Fruit fly (Drosophila melanogaster) whole organism, embryonic: ENCODE data around the gene PpD6.

Experiments
- Blimp-1 ChIP-seq: fragments of 200-800 bp; sonication (Bioruptor generic); optimal IDR thresholded peaks from 3 replicates; lab custom pipeline; 2018; ENCODE audit warnings: missing biosample characterization, missing genetic modification characterization, mild to moderate bottlenecking, moderate library complexity, missing genetic modification reagents
- CG10431 ChIP-seq: fragments of 200-800 bp; sonication (Bioruptor generic); optimal IDR thresholded peaks from 3 replicates; lab custom pipeline; 2018; ENCODE audit warnings: missing biosample characterization, mild to moderate bottlenecking, missing genetic modification characterization
- CG10462 ChIP-seq: fragments of 200-800 bp; sonication (Bioruptor generic); optimal IDR thresholded peaks from 2 replicates; lab custom pipeline; 2016; ENCODE audit warnings: missing biosample characterization, missing genetic modification characterization
- CG11247 ChIP-seq: fragments of 200-800 bp; sonication (Bioruptor generic); IDR thresholded peaks from 2 replicates; pipeline ENCODE4 v1.3.6; 2022; ENCODE audit warnings: missing biosample characterization, missing genetic modification characterization
- CG11560 ChIP-seq: fragments of 200-800 bp; sonication (Bioruptor generic); IDR thresholded peaks from 3 replicates; pipeline ENCODE4 v1.3.6; 2022; ENCODE audit warnings: missing biosample characterization, missing genetic modification characterization
- CG12769 ChIP-seq: fragments of 200-800 bp; sonication (Bioruptor generic); optimal IDR thresholded peaks from 2 replicates; lab custom pipeline; 2019; ENCODE audit warnings: missing biosample characterization, mild to moderate bottlenecking, missing genetic modification characterization, moderate library complexity
- CG15073 ChIP-seq: fragments of 200-800 bp; sonication (Bioruptor generic); optimal IDR thresholded peaks from 2 replicates; lab custom pipeline; 2016; ENCODE audit warnings: missing biosample characterization, missing genetic modification characterization
- CG15269 ChIP-seq: fragments of 200-800 bp; sonication (Bioruptor generic); optimal IDR thresholded peaks from 2 replicates; lab custom pipeline; 2018; ENCODE audit warnings: missing biosample characterization, mild to moderate bottlenecking, missing genetic modification characterization, moderate library complexity
- CG1529 ChIP-seq: fragments of 200-800 bp; sonication (Bioruptor generic); optimal IDR thresholded peaks from 3 replicates; lab custom pipeline; 2018; ENCODE audit warnings: missing biosample characterization, missing genetic modification characterization
- CG15514 ChIP-seq: fragments of 200-800 bp; sonication (Bioruptor generic); optimal IDR thresholded peaks from 3 replicates; lab custom pipeline; 2017; ENCODE audit warnings: missing biosample characterization, missing genetic modification characterization, mild to moderate bottlenecking, moderate library complexity, missing genetic modification reagents
- CG17359 ChIP-seq: fragments of 200-800 bp; sonication (Bioruptor generic); optimal IDR thresholded peaks from 3 replicates; lab custom pipeline; 2018; ENCODE audit warnings: missing biosample characterization, mild to moderate bottlenecking, missing genetic modification characterization, moderate library complexity
- CG2116 ChIP-seq: fragments of 200-800 bp; sonication (Bioruptor generic); optimal IDR thresholded peaks from 3 replicates; lab custom pipeline; 2018; ENCODE audit warnings: missing biosample characterization, mild to moderate bottlenecking, missing genetic modification characterization
- CG2202 ChIP-seq: fragments of 200-800 bp; sonication (Bioruptor generic); optimal IDR thresholded peaks from 2 replicates; lab custom pipeline; 2018; ENCODE audit warnings: missing biosample characterization, mild to moderate bottlenecking, missing genetic modification characterization
- CG33557 ChIP-seq: fragments of 200-800 bp; sonication (Bioruptor generic); optimal IDR thresholded peaks from 2 replicates; lab custom pipeline; 2019; ENCODE audit warnings: missing biosample characterization, mild to moderate bottlenecking, missing genetic modification characterization, moderate library complexity
- CG4424 ChIP-seq: fragments of 200-800 bp; sonication (Bioruptor generic); optimal IDR thresholded peaks from 3 replicates; lab custom pipeline; 2016; ENCODE audit warnings: missing biosample characterization, missing genetic modification characterization
- CG4820 ChIP-seq: fragments of 200-800 bp; sonication (Bioruptor generic); optimal IDR thresholded peaks from 3 replicates; lab custom pipeline; 2016; ENCODE audit warnings: missing biosample characterization, missing genetic modification characterization
- CG6175 ChIP-seq: fragments of 200-800 bp; sonication (Bioruptor generic); IDR thresholded peaks from 3 replicates; pipeline ENCODE4 v1.3.6; 2022; ENCODE audit warnings: missing biosample characterization, missing genetic modification characterization
- CG6683 ChIP-seq: fragments of 200-800 bp; sonication (Bioruptor generic); optimal IDR thresholded peaks from 2 replicates; lab custom pipeline; 2017; ENCODE audit warnings: missing biosample characterization, mild to moderate bottlenecking, missing genetic modification characterization, missing genetic modification reagents
- CG6765 ChIP-seq: fragments of 200-800 bp; sonication (Bioruptor generic); optimal IDR thresholded peaks from 3 replicates; lab custom pipeline; 2017; ENCODE audit warnings: missing biosample characterization, mild to moderate bottlenecking, missing genetic modification characterization
- CG6854 ChIP-seq: fragments of 200-800 bp; sonication (Bioruptor generic); optimal IDR thresholded peaks from 3 replicates; lab custom pipeline; 2017; ENCODE audit warnings: missing biosample characterization, mild to moderate bottlenecking, missing genetic modification characterization
- CG7786 ChIP-seq: fragments of 200-800 bp; sonication (Bioruptor generic); optimal IDR thresholded peaks from 2 replicates; lab custom pipeline; 2016; ENCODE audit warnings: missing biosample characterization, missing genetic modification characterization
- CG9932 ChIP-seq: fragments of 200-800 bp; sonication (Bioruptor generic); IDR thresholded peaks from 2 replicates; pipeline ENCODE4 v1.3.6; 2022; ENCODE audit warnings: missing biosample characterization, missing genetic modification characterization
- CTCF ChIP-seq: fragments of 200-800 bp; sonication (Bioruptor generic); optimal IDR thresholded peaks from 2 replicates; lab custom pipeline; 2017; ENCODE audit warnings: missing biosample characterization, mild to moderate bottlenecking, missing genetic modification characterization, moderate library complexity
- Chrac-16 ChIP-seq: fragments of 200-800 bp; sonication (Bioruptor generic); optimal IDR thresholded peaks from 3 replicates; lab custom pipeline; 2016; ENCODE audit warnings: missing biosample characterization, missing genetic modification characterization
- CoRest ChIP-seq: fragments of 200-800 bp; sonication (Bioruptor generic); optimal IDR thresholded peaks from 3 replicates; lab custom pipeline; 2018; ENCODE audit warnings: missing biosample characterization, mild to moderate bottlenecking, missing genetic modification characterization, moderate library complexity
- Hey ChIP-seq: fragments of 200-800 bp; sonication (Bioruptor generic); optimal IDR thresholded peaks from 3 replicates; lab custom pipeline; 2018; ENCODE audit warnings: missing biosample characterization, mild to moderate bottlenecking, missing genetic modification characterization
- HmgD ChIP-seq: fragments of 200-800 bp; sonication (Bioruptor generic); optimal IDR thresholded peaks from 3 replicates; lab custom pipeline; 2016; ENCODE audit warnings: missing biosample characterization, missing genetic modification characterization
- Hmr ChIP-seq: fragments of 200-800 bp; sonication (Bioruptor generic); optimal IDR thresholded peaks from 3 replicates; lab custom pipeline; 2017; ENCODE audit warnings: mild to moderate bottlenecking, missing biosample characterization, missing genetic modification reagents, missing genetic modification characterization
- Hr78 ChIP-seq, 2 experiments: fragments of 200-800 bp in 1 of 2; fragments of >200 bp in 1 of 2; sonication (Bioruptor generic) in 1 of 2; optimal IDR thresholded peaks; 2 replicates each; lab custom pipeline; 2017 to 2019; ENCODE audit warnings: missing biosample characterization in 2 of 2, missing genetic modification characterization in 2 of 2, mild to moderate bottlenecking in 1 of 2, moderate library complexity in 1 of 2
- Med ChIP-seq: fragments of 200-800 bp; sonication (Bioruptor generic); peaks from one replicate; lab custom pipeline; 2016; ENCODE audit warnings: missing biosample characterization, missing genetic modification characterization, mild to moderate bottlenecking, inconsistent platforms, moderate library complexity
- Nf-YB ChIP-seq: fragments of 200-800 bp; sonication (Bioruptor generic); optimal IDR thresholded peaks from 3 replicates; lab custom pipeline; 2019; ENCODE audit warnings: missing biosample characterization, mild to moderate bottlenecking, missing genetic modification characterization, moderate library complexity
- Sox102F ChIP-seq: fragments of 200-800 bp; sonication (Bioruptor generic); optimal IDR thresholded peaks from 2 replicates; lab custom pipeline; 2018; ENCODE audit warnings: missing biosample characterization, mild to moderate bottlenecking, missing genetic modification characterization, moderate library complexity
- Taf1 ChIP-seq: fragments of 200-800 bp; sonication (Bioruptor generic); IDR thresholded peaks from 2 replicates; pipeline ENCODE4 v1.3.6; 2022; ENCODE audit warnings: missing biosample characterization, missing genetic modification characterization
- Vsx1 ChIP-seq: fragments of 200-800 bp; sonication (Bioruptor generic); optimal IDR thresholded peaks from 2 replicates; lab custom pipeline; 2017; ENCODE audit warnings: missing biosample characterization, mild to moderate bottlenecking, missing genetic modification characterization, missing genetic modification reagents
- aop ChIP-seq: fragments of 200-800 bp; sonication (Bioruptor generic); IDR thresholded peaks from 2 replicates; pipeline ENCODE4 v1.3.6; 2022; ENCODE audit warnings: missing biosample characterization, missing genetic modification characterization
- cato ChIP-seq: fragments of 200-800 bp; sonication (Bioruptor generic); optimal IDR thresholded peaks from 2 replicates; lab custom pipeline; 2016; ENCODE audit warnings: missing biosample characterization, missing genetic modification characterization, borderline replicate concordance
- cg ChIP-seq: fragments of 200-800 bp; sonication (Bioruptor generic); optimal IDR thresholded peaks from 3 replicates; lab custom pipeline; 2019; ENCODE audit warnings: missing biosample characterization, mild to moderate bottlenecking, missing genetic modification characterization, moderate library complexity
- chinmo ChIP-seq: fragments of 200-800 bp; sonication (Bioruptor generic); IDR thresholded peaks from 4 replicates; pipeline ENCODE4 v1.3.6; 2022; ENCODE audit warnings: missing biosample characterization, missing genetic modification characterization; ENCODE audit not compliant: partially characterized antibody
- ci ChIP-seq: fragments of 200-800 bp; sonication (Bioruptor generic); IDR thresholded peaks from 3 replicates; pipeline ENCODE4 v1.3.6; 2022; ENCODE audit warnings: missing biosample characterization, missing genetic modification characterization
- dmrt11E ChIP-seq: fragments of 200-800 bp; sonication (Bioruptor generic); optimal IDR thresholded peaks from 3 replicates; lab custom pipeline; 2018; ENCODE audit warnings: missing biosample characterization, mild to moderate bottlenecking, missing genetic modification characterization, moderate library complexity
- hbn ChIP-seq: fragments of 200-800 bp; sonication (Bioruptor generic); IDR thresholded peaks from 2 replicates; pipeline ENCODE4 v1.3.6; 2022; ENCODE audit warnings: missing biosample characterization, missing genetic modification characterization; ENCODE audit not compliant: partially characterized antibody
- her ChIP-seq: fragments of 200-800 bp; sonication (Bioruptor generic); optimal IDR thresholded peaks from 2 replicates; lab custom pipeline; 2016; ENCODE audit warnings: missing biosample characterization, missing genetic modification characterization
- jigr1 ChIP-seq: fragments of 200-800 bp; sonication (Bioruptor generic); IDR thresholded peaks from 3 replicates; pipeline ENCODE4 v1.3.6; 2022; ENCODE audit warnings: missing biosample characterization, missing genetic modification characterization
- knrl ChIP-seq: fragments of 200-800 bp; sonication (Bioruptor generic); IDR thresholded peaks from 3 replicates; pipeline ENCODE4 v1.3.6; 2022; ENCODE audit warnings: missing biosample characterization, missing genetic modification characterization; ENCODE audit not compliant: partially characterized antibody
- lola ChIP-seq, 3 experiments: fragments of >200 bp in 2 of 3; fragments of 200-800 bp in 1 of 3; sonication (Bioruptor generic) in 1 of 3; optimal IDR thresholded peaks; 2 replicates each; lab custom pipeline; 2017 to 2019; ENCODE audit warnings: missing biosample characterization in 3 of 3, missing genetic modification characterization in 3 of 3, mild to moderate bottlenecking in 1 of 3, moderate library complexity in 1 of 3
- mirr ChIP-seq: fragments of 200-800 bp; sonication (Bioruptor generic); optimal IDR thresholded peaks from 3 replicates; lab custom pipeline; 2018; ENCODE audit warnings: missing biosample characterization, mild to moderate bottlenecking, missing genetic modification characterization
- odd ChIP-seq: fragments of 200-800 bp; sonication (Bioruptor generic); optimal IDR thresholded peaks from 2 replicates; lab custom pipeline; 2017; ENCODE audit warnings: missing biosample characterization, mild to moderate bottlenecking, missing genetic modification characterization
- pnt ChIP-seq: fragments of 200-800 bp; sonication (Bioruptor generic); optimal IDR thresholded peaks from 3 replicates; lab custom pipeline; 2016; ENCODE audit warnings: missing biosample characterization, missing genetic modification characterization
- row ChIP-seq: fragments of 200-800 bp; sonication (Bioruptor generic); IDR thresholded peaks from 3 replicates; pipeline ENCODE4 v1.3.6; 2022; ENCODE audit warnings: missing biosample characterization, missing genetic modification characterization
- stc ChIP-seq: fragments of 200-800 bp; sonication (Bioruptor generic); IDR thresholded peaks from 2 replicates; pipeline ENCODE4 v1.3.6; 2022; ENCODE audit warnings: missing biosample characterization, missing genetic modification characterization
- z ChIP-seq: fragments of 200-800 bp; sonication (Bioruptor generic); IDR thresholded peaks from 3 replicates; pipeline ENCODE4 v1.3.6; 2022; ENCODE audit warnings: missing biosample characterization, missing genetic modification characterization

PpD6 gene

dm6 chr2L:3121745-3122144 is 12.3 kb downstream of the PpD6 start (continued):
- TF ChIP-seq dmrt11E = peak; percentile 20
- no peak for TF ChIP-seq HmgD
- no peak for TF ChIP-seq her (GFP tag; lab: Kevin White, UChicago)
- TF ChIP-seq CG6175 (GFP tag; lab: Robert Waterston, UW) = no peak
- peak; percentile 28 for TF ChIP-seq CG15269 (tag; lab: Kevin White, UChicago)
- TF ChIP-seq CTCF (GFP tag; lab: Kevin White, UChicago) = no peak
- TF ChIP-seq chinmo (GFP tag; lab: Robert Waterston, UW) = no peak
- no peak for TF ChIP-seq Blimp-1 (GFP tag; lab: Kevin White, UChicago)
- TF ChIP-seq CG33557 (GFP tag; lab: Kevin White, UChicago) = peak; percentile 28
- TF ChIP-seq Nf-YB (GFP tag; lab: Kevin White, UChicago) = no peak
- no peak for TF ChIP-seq CG17359
- TF ChIP-seq cg = no peak
- peak; percentile 34 for TF ChIP-seq CG12769 (tag; lab: Kevin White, UChicago)
- no peak for TF ChIP-seq CG10431
- TF ChIP-seq lola (GFP tag; optimal IDR thresholded peaks at IDR 0.05; lab: Kevin White, UChicago) = no peak
- peak; percentile 26 for TF ChIP-seq Med (GFP tag; lab: Kevin White, UChicago)
- TF ChIP-seq CG10462 (GFP tag; lab: Kevin White, UChicago) = no peak
- peak; percentile 32 for TF ChIP-seq odd
- no peak for TF ChIP-seq CG9932
- TF ChIP-seq pnt (GFP tag; lab: Kevin White, UChicago) = no peak
- TF ChIP-seq CG15514 (GFP tag; lab: Kevin White, UChicago) = peak; percentile 32
- no peak for TF ChIP-seq CG2116
- no peak for TF ChIP-seq Vsx1 (GFP tag; lab: Kevin White, UChicago)
- no peak for TF ChIP-seq Taf1 (GFP tag; lab: Robert Waterston, UW)
- no peak for TF ChIP-seq CG4820 (GFP tag; lab: Kevin White, UChicago)
- TF ChIP-seq CG1529 (GFP tag; lab: Kevin White, UChicago) = no peak
- TF ChIP-seq Hr78 (GFP tag; optimal IDR thresholded peaks at IDR 0.05; lab: Kevin White, UChicago) = no peak
- TF ChIP-seq z = no peak
- peak; percentile 48 for TF ChIP-seq mirr (GFP tag; lab: Kevin White, UChicago)
- peak; percentile 43 for TF ChIP-seq Hmr (GFP tag; lab: Kevin White, UChicago)
- no peak for TF ChIP-seq ci (GFP tag; lab: Robert Waterston, UW)
- TF ChIP-seq CG6683 = no peak
- TF ChIP-seq cato = no peak
- no peak for TF ChIP-seq CG11247 (GFP tag; lab: Robert Waterston, UW)
- no peak for TF ChIP-seq Chrac-16 (GFP tag; lab: Kevin White, UChicago)
- TF ChIP-seq CG6854 = peak; percentile 13
- no peak for TF ChIP-seq hbn (GFP tag; lab: Robert Waterston, UW)
- TF ChIP-seq CG15073 (GFP tag; lab: Kevin White, UChicago) = no peak
- TF ChIP-seq CG2202 = peak; percentile 16
- no peak for TF ChIP-seq knrl (GFP tag; lab: Robert Waterston, UW)
- no peak for TF ChIP-seq CG7786
- TF ChIP-seq CoRest (tag; lab: Kevin White, UChicago) = peak; percentile 25
- TF ChIP-seq Sox102F (GFP tag; lab: Kevin White, UChicago) = no peak
- no peak for TF ChIP-seq jigr1 (GFP tag; lab: Robert Waterston, UW)
- TF ChIP-seq CG4424 = no peak
- TF ChIP-seq stc = no peak
- TF ChIP-seq CG11560 (tag; lab: Robert Waterston, UW) = no peak
- TF ChIP-seq CG6765 (GFP tag; lab: Kevin White, UChicago) = no peak
- no peak for TF ChIP-seq Hey
- 0 out of 3 replicates have a peak, but pooled peaks have one; percentile 3 for TF ChIP-seq row (GFP tag; lab: Robert Waterston, UW)
- TF ChIP-seq aop (GFP tag; lab: Robert Waterston, UW) = no peak
